Fruit fly (Drosophila melanogaster) whole organism, embryonic: Measurements from ENCODE around the gene Veneno.

Source experiments
- B-H1 ChIP-seq: fragments of 200-800 bp; sonication (Bioruptor generic); IDR thresholded peaks from 3 replicates; pipeline ENCODE4 v1.3.6; 2022; ENCODE audit warnings: missing biosample characterization, missing genetic modification characterization
- CG1233 ChIP-seq: fragments of 200-800 bp; sonication (Bioruptor generic); optimal IDR thresholded peaks from 4 replicates; lab custom pipeline; 2018; ENCODE audit warnings: missing biosample characterization, mild to moderate bottlenecking, missing genetic modification characterization
- CG7786 ChIP-seq: fragments of 200-800 bp; sonication (Bioruptor generic); optimal IDR thresholded peaks from 2 replicates; lab custom pipeline; 2016; ENCODE audit warnings: missing biosample characterization, missing genetic modification characterization
- CG9932 ChIP-seq: fragments of 200-800 bp; sonication (Bioruptor generic); IDR thresholded peaks from 2 replicates; pipeline ENCODE4 v1.3.6; 2022; ENCODE audit warnings: missing biosample characterization, missing genetic modification characterization
- Doc3 ChIP-seq: fragments of 200-800 bp; sonication (Bioruptor generic); IDR thresholded peaks from 3 replicates; pipeline ENCODE4 v1.3.6; 2022; ENCODE audit warnings: missing biosample characterization, missing genetic modification characterization; ENCODE audit not compliant: partially characterized antibody
- Fer3 ChIP-seq: fragments of 200-800 bp; sonication (Bioruptor generic); optimal IDR thresholded peaks from 2 replicates; lab custom pipeline; 2018; ENCODE audit warnings: missing biosample characterization, mild to moderate bottlenecking, missing genetic modification characterization, moderate library complexity
- MTF-1 ChIP-seq: fragments of 200-800 bp; sonication (Bioruptor generic); optimal IDR thresholded peaks from 2 replicates; lab custom pipeline; 2018; ENCODE audit warnings: missing biosample characterization, mild to moderate bottlenecking, missing genetic modification characterization, borderline replicate concordance
- Max ChIP-seq: fragments of 200-800 bp; sonication (Bioruptor generic); optimal IDR thresholded peaks from 2 replicates; lab custom pipeline; 2016; ENCODE audit warnings: missing biosample characterization, mild to moderate bottlenecking, missing genetic modification characterization
- dati ChIP-seq: fragments of 200-800 bp; sonication (Bioruptor generic); IDR thresholded peaks from 2 replicates; pipeline ENCODE4 v1.3.6; 2022; ENCODE audit warnings: missing biosample characterization, missing genetic modification characterization
- jumu ChIP-seq: fragments of 200-800 bp; sonication (Bioruptor generic); optimal IDR thresholded peaks from 3 replicates; lab custom pipeline; 2016; ENCODE audit warnings: missing biosample characterization, missing genetic modification characterization
- lov ChIP-seq, 2 experiments: fragments of 200-800 bp in 1 of 2; fragments of >200 bp in 1 of 2; sonication (Bioruptor generic) in 1 of 2; IDR thresholded peaks in 1 of 2; optimal IDR thresholded peaks in 1 of 2; 2 replicates in 1 of 2; 3 replicates in 1 of 2; pipeline versions ENCODE4 v1.3.6 to Lab custom; 2017 to 2022; ENCODE audit warnings: missing biosample characterization in 1 of 2, missing genetic modification characterization in 1 of 2
- so ChIP-seq: fragments of 200-800 bp; sonication (Bioruptor generic); IDR thresholded peaks from 3 replicates; pipeline ENCODE4 v1.3.6; 2022; ENCODE audit warnings: missing biosample characterization, missing genetic modification characterization

DNA sequence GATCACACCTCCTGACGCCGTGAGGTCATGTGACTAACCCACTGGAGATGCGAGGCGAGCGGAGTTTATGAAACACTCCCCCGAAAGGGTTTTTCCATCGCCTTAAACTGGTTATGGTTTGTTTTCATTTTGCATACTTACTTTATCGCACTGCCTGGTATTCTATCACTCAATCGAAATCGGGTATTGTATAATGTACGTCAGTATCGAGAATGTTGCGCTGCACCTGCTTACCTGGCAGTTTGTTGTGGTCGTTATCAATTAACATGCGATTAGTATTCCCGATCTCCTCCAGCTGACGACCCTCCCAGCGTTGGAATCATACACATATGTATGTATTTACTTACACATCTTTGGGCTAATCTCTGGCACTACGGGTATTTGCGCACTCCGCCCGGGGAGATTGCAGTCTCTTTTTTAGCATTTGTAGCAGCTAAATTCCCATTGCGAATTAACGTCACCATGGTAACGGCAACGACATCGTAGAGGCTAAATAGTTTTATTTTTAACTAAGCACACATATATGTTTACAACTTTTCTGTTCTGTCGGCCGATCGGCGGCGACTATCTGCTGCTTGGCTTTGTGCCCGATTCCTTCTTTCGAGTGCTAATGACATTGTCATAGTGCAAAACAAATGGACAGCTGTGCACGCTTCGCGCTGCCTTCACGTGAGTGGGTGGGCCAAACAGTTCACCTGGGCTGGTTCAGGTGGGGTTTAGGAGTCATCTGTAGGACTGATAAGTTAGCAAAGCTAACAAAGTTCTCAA lies 9.2 kb downstream of the Veneno start:
- TF ChIP-seq Max (GFP tag; lab: Kevin White, UChicago), result no peak
- TF ChIP-seq CG9932 (GFP tag; lab: Robert Waterston, UW), result 0 out of 2 replicates have a peak, but pooled peaks have one; percentile 4
- peak; percentile 6 for TF ChIP-seq CG1233 (GFP tag; lab: Kevin White, UChicago)
- TF ChIP-seq jumu (GFP tag; lab: Kevin White, UChicago), result no peak
- TF ChIP-seq lov (optimal IDR thresholded peaks at IDR 0.05; lab: Kevin White, UChicago), result no peak
- TF ChIP-seq lov (GFP tag; IDR thresholded peaks at IDR 0.05; lab: Robert Waterston, UW), result no peak
- no peak for TF ChIP-seq so (GFP tag; lab: Robert Waterston, UW)
- no peak for TF ChIP-seq Doc3 (GFP tag; lab: Robert Waterston, UW)
- TF ChIP-seq MTF-1 (GFP tag; lab: Kevin White, UChicago), result no peak
- TF ChIP-seq dati (GFP tag; lab: Robert Waterston, UW), result no peak
- TF ChIP-seq B-H1 (GFP tag; lab: Robert Waterston, UW), result no peak
- TF ChIP-seq CG7786 (GFP tag; lab: Kevin White, UChicago), result no peak
- TF ChIP-seq Fer3 (tag; lab: Kevin White, UChicago), result no peak
